Worm (Caenorhabditis elegans): ENCODE results near the gene T28C6.11.
A peak's percentile ranks its signal among the peaks of the same experiment; 100 is the strongest.

Gene T28C6.11

ce11 chrIV:8872958-8873357 is 32.9 kb upstream of the T28C6.11 start, which contains the start of gene C09G9.3:
C09G9.3 (minus strand) TSS chrIV:8873058.
- TF ChIP-seq nhr-237 (tag; optimal IDR thresholded peaks at IDR 0.05) (no peak), elt-2 (tag; optimal IDR thresholded peaks at IDR 0.05) (no peak), mml-1 (tag; optimal IDR thresholded peaks at IDR 0.05) (no peak), R02D3.7 (tag; optimal IDR thresholded peaks at IDR 0.05) (no peak), ztf-4 (tag; optimal IDR thresholded peaks at IDR 0.05) (no peak), skn-1 (tag; optimal IDR thresholded peaks at IDR 0.05) (no peak), ZK546.5 (tag; optimal IDR thresholded peaks at IDR 0.05) (no peak), elt-1 (tag; optimal IDR thresholded peaks at IDR 0.05) (no peak), sea-2 (GFP tag; optimal IDR thresholded peaks at IDR 0.05) (no peak), daf-12 (tag; optimal IDR thresholded peaks at IDR 0.05) (no peak), fkh-2 (tag; optimal IDR thresholded peaks at IDR 0.05) (no peak), elt-3 (tag; optimal IDR thresholded peaks at IDR 0.05) (no peak)

ce11 chrIV:8869624-8870023 is 29.6 kb upstream of the T28C6.11 start, which contains the start of gene npp-23:
npp-23 (minus strand) TSS chrIV:8869679.
- peak; percentile 65 for TF ChIP-seq snpc-4 (tag; optimal IDR thresholded peaks at IDR 0.05)
- TF ChIP-seq pha-4 (tag; optimal IDR thresholded peaks at IDR 0.05), result peak; percentile 75
- no peak for TF ChIP-seq ZK546.5 (tag; optimal IDR thresholded peaks at IDR 0.05)
- peak; percentile 9 for TF ChIP-seq nhr-25 (tag; optimal IDR thresholded peaks at IDR 0.05)
- peak; percentile 43 for TF ChIP-seq nhr-23 (tag; optimal IDR thresholded peaks at IDR 0.05)
- peak; percentile 49 for TF ChIP-seq lin-15B (tag; optimal IDR thresholded peaks at IDR 0.05)

ce11 chrIV:8867562-8867961 is 27.5 kb upstream of the T28C6.11 start:
- TF ChIP-seq elt-2 (tag; optimal IDR thresholded peaks at IDR 0.05), result peak; percentile 51
- no peak for TF ChIP-seq eor-1 (tag; optimal IDR thresholded peaks at IDR 0.05)
- no peak for TF ChIP-seq nhr-23 (tag; optimal IDR thresholded peaks at IDR 0.05)
- no peak for TF ChIP-seq zag-1 (tag; optimal IDR thresholded peaks at IDR 0.05)
- TF ChIP-seq pha-4 (tag; optimal IDR thresholded peaks at IDR 0.05), result peak; percentile 11
- TF ChIP-seq fkh-2 (tag; optimal IDR thresholded peaks at IDR 0.05), result no peak
- TF ChIP-seq sea-2 (GFP tag; optimal IDR thresholded peaks at IDR 0.05), result no peak
- no peak for TF ChIP-seq R02D3.7 (tag; optimal IDR thresholded peaks at IDR 0.05)

ce11 chrIV:8866092-8866491 is 26.0 kb upstream of the T28C6.11 start:
- peak; percentile 4 for TF ChIP-seq mdl-1 (tag; optimal IDR thresholded peaks at IDR 0.05)
- peak; percentile 16 for TF ChIP-seq jun-1 (tag; optimal IDR thresholded peaks at IDR 0.05)
- no peak for TF ChIP-seq ztf-4 (tag; optimal IDR thresholded peaks at IDR 0.05)
- no peak for TF ChIP-seq elt-1 (tag; optimal IDR thresholded peaks at IDR 0.05)
- TF ChIP-seq hmg-11 (tag; optimal IDR thresholded peaks at IDR 0.05), result peak; percentile 39
- no peak for TF ChIP-seq skn-1 (tag; optimal IDR thresholded peaks at IDR 0.05)
- TF ChIP-seq ZK546.5 (tag; optimal IDR thresholded peaks at IDR 0.05), result no peak
- no peak for TF ChIP-seq daf-12 (tag; optimal IDR thresholded peaks at IDR 0.05)
- TF ChIP-seq nhr-76 (tag; optimal IDR thresholded peaks at IDR 0.05), result no peak
- peak; percentile 81 for TF ChIP-seq pha-4 (tag; optimal IDR thresholded peaks at IDR 0.05)
- TF ChIP-seq fos-1 (tag; optimal IDR thresholded peaks at IDR 0.05), result peak; percentile 37
- peak; percentile 27 for TF ChIP-seq pqm-1 (tag; optimal IDR thresholded peaks at IDR 0.05)
- TF ChIP-seq nhr-43 (tag; optimal IDR thresholded peaks at IDR 0.05; ENCODE audit: poor library complexity, severe bottlenecking), result no peak
- peak; percentile 49 for TF ChIP-seq lin-39 (tag; optimal IDR thresholded peaks at IDR 0.05)
- TF ChIP-seq eor-1 (tag; optimal IDR thresholded peaks at IDR 0.05), result no peak
- TF ChIP-seq lin-15B (tag; optimal IDR thresholded peaks at IDR 0.05), result peak; percentile 21
- TF ChIP-seq nfya-1 (tag; optimal IDR thresholded peaks at IDR 0.05; ENCODE audit: insufficient read depth), result peak; percentile 53
- TF ChIP-seq sea-2 (GFP tag; optimal IDR thresholded peaks at IDR 0.05), result no peak
- TF ChIP-seq nhr-67 (tag; optimal IDR thresholded peaks at IDR 0.05), result no peak
- peak; percentile 84 for TF ChIP-seq unc-62 (GFP tag; optimal IDR thresholded peaks at IDR 0.05)
- TF ChIP-seq elt-2 (tag; optimal IDR thresholded peaks at IDR 0.05), result peak; percentile 83
- peak; percentile 49 for TF ChIP-seq nhr-23 (tag; optimal IDR thresholded peaks at IDR 0.05)
- no peak for TF ChIP-seq ceh-9 (tag; optimal IDR thresholded peaks at IDR 0.05)
- no peak for TF ChIP-seq ceh-28 (tag; optimal IDR thresholded peaks at IDR 0.05)
- peak; percentile 95 for TF ChIP-seq nhr-25 (tag; optimal IDR thresholded peaks at IDR 0.05)
- TF ChIP-seq fkh-2 (tag; optimal IDR thresholded peaks at IDR 0.05), result no peak
- TF ChIP-seq aly-2 (tag; optimal IDR thresholded peaks at IDR 0.05), result no peak
- TF ChIP-seq nhr-237 (tag; optimal IDR thresholded peaks at IDR 0.05), result no peak
- peak; percentile 35 for TF ChIP-seq egl-5 (tag; optimal IDR thresholded peaks at IDR 0.05)
- peak; percentile 50 for TF ChIP-seq snpc-4 (tag; optimal IDR thresholded peaks at IDR 0.05)
- no peak for TF ChIP-seq zag-1 (tag; optimal IDR thresholded peaks at IDR 0.05)
- TF ChIP-seq elt-3 (tag; optimal IDR thresholded peaks at IDR 0.05), result no peak
- TF ChIP-seq nhr-11 (tag; optimal IDR thresholded peaks at IDR 0.05), result no peak
- no peak for TF ChIP-seq mml-1 (tag; optimal IDR thresholded peaks at IDR 0.05)
- TF ChIP-seq ama-1 (optimal IDR thresholded peaks at IDR 0.05), result peak; percentile 57
- no peak for TF ChIP-seq tbx-2 (tag; optimal IDR thresholded peaks at IDR 0.05)
- TF ChIP-seq lsy-12 (tag; optimal IDR thresholded peaks at IDR 0.05), result peak; percentile 23
- no peak for TF ChIP-seq ceh-16 (tag; optimal IDR thresholded peaks at IDR 0.05)

Data from whole organism, L3 larva.